Fruit fly (Drosophila melanogaster) whole organism, embryonic: ENCODE data around the gene UQCR-14.
A peak's percentile ranks its signal among the peaks of the same experiment; 100 is the strongest.

Experiments
- CG10267 ChIP-seq: fragments of 200-800 bp; sonication (Bioruptor generic); optimal IDR thresholded peaks from 2 replicates; lab custom pipeline; 2018; ENCODE audit warnings: missing biosample characterization, mild to moderate bottlenecking, missing genetic modification characterization, moderate library complexity
- CG10366 ChIP-seq: fragments of 200-800 bp; sonication (Bioruptor generic); IDR thresholded peaks from 2 replicates; pipeline ENCODE4 v1.3.6; 2022; ENCODE audit warnings: missing biosample characterization, missing genetic modification characterization
- CG12299 ChIP-seq: fragments of 200-800 bp; sonication (Bioruptor generic); optimal IDR thresholded peaks from 2 replicates; lab custom pipeline; 2018; ENCODE audit warnings: missing biosample characterization, mild to moderate bottlenecking, missing genetic modification characterization
- CG12942 ChIP-seq: fragments of 200-800 bp; sonication (Bioruptor generic); optimal IDR thresholded peaks from 3 replicates; lab custom pipeline; 2016; ENCODE audit warnings: missing biosample characterization, missing genetic modification characterization
- CG13287 ChIP-seq: fragments of 200-800 bp; sonication (Bioruptor generic); IDR thresholded peaks from 2 replicates; pipeline ENCODE4 v1.3.6; 2022; ENCODE audit warnings: missing biosample characterization, missing genetic modification characterization; ENCODE audit not compliant: partially characterized antibody
- CG1529 ChIP-seq: fragments of 200-800 bp; sonication (Bioruptor generic); optimal IDR thresholded peaks from 3 replicates; lab custom pipeline; 2018; ENCODE audit warnings: missing biosample characterization, missing genetic modification characterization
- CG15514 ChIP-seq: fragments of 200-800 bp; sonication (Bioruptor generic); optimal IDR thresholded peaks from 3 replicates; lab custom pipeline; 2017; ENCODE audit warnings: missing biosample characterization, missing genetic modification characterization, mild to moderate bottlenecking, moderate library complexity, missing genetic modification reagents
- CG17385 ChIP-seq: fragments of 200-800 bp; sonication (Bioruptor generic); optimal IDR thresholded peaks from 3 replicates; lab custom pipeline; 2018; ENCODE audit warnings: missing biosample characterization, mild to moderate bottlenecking, missing genetic modification characterization
- CG2129 ChIP-seq: fragments of 200-800 bp; sonication (Bioruptor generic); IDR thresholded peaks from 2 replicates; pipeline ENCODE4 v1.3.6; 2022; ENCODE audit warnings: missing biosample characterization, missing genetic modification characterization; ENCODE audit not compliant: partially characterized antibody
- CG2202 ChIP-seq: fragments of 200-800 bp; sonication (Bioruptor generic); optimal IDR thresholded peaks from 2 replicates; lab custom pipeline; 2018; ENCODE audit warnings: missing biosample characterization, mild to moderate bottlenecking, missing genetic modification characterization
- CG30403 ChIP-seq: fragments of 200-800 bp; sonication (Bioruptor generic); optimal IDR thresholded peaks from 3 replicates; lab custom pipeline; 2016; ENCODE audit warnings: missing biosample characterization, missing genetic modification characterization
- CG32532 ChIP-seq: fragments of 200-800 bp; sonication (Bioruptor generic); IDR thresholded peaks from 2 replicates; pipeline ENCODE4 v1.3.6; 2022; ENCODE audit warnings: missing biosample characterization, missing genetic modification characterization
- CG3407 ChIP-seq: fragments of 200-800 bp; sonication (Bioruptor generic); optimal IDR thresholded peaks from 2 replicates; lab custom pipeline; 2018; ENCODE audit warnings: missing biosample characterization, mild to moderate bottlenecking, missing genetic modification characterization
- CG34376 ChIP-seq: fragments of 200-800 bp; sonication (Bioruptor generic); optimal IDR thresholded peaks from 2 replicates; lab custom pipeline; 2018; ENCODE audit warnings: missing biosample characterization, mild to moderate bottlenecking, missing genetic modification characterization
- CG6683 ChIP-seq: fragments of 200-800 bp; sonication (Bioruptor generic); optimal IDR thresholded peaks from 2 replicates; lab custom pipeline; 2017; ENCODE audit warnings: missing biosample characterization, mild to moderate bottlenecking, missing genetic modification characterization, missing genetic modification reagents
- CG6791 ChIP-seq: fragments of 200-800 bp; sonication (Bioruptor generic); IDR thresholded peaks from 3 replicates; pipeline ENCODE4 v1.3.6; 2022; ENCODE audit warnings: missing biosample characterization, missing genetic modification characterization; ENCODE audit not compliant: partially characterized antibody
- CG7928 ChIP-seq: fragments of 200-800 bp; sonication (Bioruptor generic); optimal IDR thresholded peaks from 2 replicates; lab custom pipeline; 2017; ENCODE audit warnings: missing biosample characterization, mild to moderate bottlenecking, missing genetic modification characterization
- CG7987 ChIP-seq: fragments of 200-800 bp; sonication (Bioruptor generic); optimal IDR thresholded peaks from 2 replicates; lab custom pipeline; 2018; ENCODE audit warnings: missing biosample characterization, mild to moderate bottlenecking, missing genetic modification characterization, moderate library complexity
- CG8290 ChIP-seq, 3 experiments: fragments of 200-800 bp; sonication (Bioruptor generic); optimal IDR thresholded peaks; 2 replicates each; lab custom pipeline; 2016 to 2019; ENCODE audit warnings: missing biosample characterization in 3 of 3, missing genetic modification characterization in 3 of 3, mild to moderate bottlenecking in 2 of 3, moderate library complexity in 1 of 3
- CG9797 ChIP-seq: fragments of 200-800 bp; sonication (Bioruptor generic); optimal IDR thresholded peaks from 3 replicates; lab custom pipeline; 2018; ENCODE audit warnings: missing biosample characterization, mild to moderate bottlenecking, missing genetic modification characterization
- CHES-1-like ChIP-seq: fragments of 200-800 bp; sonication (Bioruptor generic); optimal IDR thresholded peaks from 2 replicates; lab custom pipeline; 2016; ENCODE audit warnings: missing biosample characterization, missing genetic modification characterization
- CoRest ChIP-seq: fragments of 200-800 bp; sonication (Bioruptor generic); optimal IDR thresholded peaks from 3 replicates; lab custom pipeline; 2018; ENCODE audit warnings: missing biosample characterization, mild to moderate bottlenecking, missing genetic modification characterization, moderate library complexity
- Pdp1 ChIP-seq, 2 experiments: fragments of 200-800 bp; sonication (Bioruptor generic); optimal IDR thresholded peaks; 3 replicates each; lab custom pipeline; 2016; ENCODE audit warnings: missing biosample characterization in 2 of 2, missing genetic modification characterization in 2 of 2, mild to moderate bottlenecking in 1 of 2, moderate library complexity in 1 of 2
- Side ChIP-seq: fragments of 200-800 bp; sonication (Bioruptor generic); optimal IDR thresholded peaks from 2 replicates; lab custom pipeline; 2016; ENCODE audit warnings: missing biosample characterization, missing genetic modification characterization
- Six4 ChIP-seq: fragments of 200-800 bp; sonication (Bioruptor generic); optimal IDR thresholded peaks from 2 replicates; lab custom pipeline; 2016; ENCODE audit warnings: missing biosample characterization, missing genetic modification characterization
- Xbp1 ChIP-seq: fragments of 200-800 bp; sonication (Bioruptor generic); optimal IDR thresholded peaks from 3 replicates; lab custom pipeline; 2016; ENCODE audit warnings: missing biosample characterization, mild to moderate bottlenecking, missing genetic modification characterization
- abd-A ChIP-seq: fragments of 200-800 bp; sonication (Bioruptor generic); optimal IDR thresholded peaks from 3 replicates; lab custom pipeline; 2019; ENCODE audit warnings: missing biosample characterization, mild to moderate bottlenecking, missing genetic modification characterization, moderate library complexity
- bbx ChIP-seq: fragments of 200-800 bp; sonication (Bioruptor generic); IDR thresholded peaks from 2 replicates; pipeline ENCODE4 v1.3.6; 2022; ENCODE audit warnings: missing biosample characterization, missing genetic modification characterization; ENCODE audit not compliant: partially characterized antibody
- bcd ChIP-seq: fragments of 200-800 bp; sonication (Bioruptor generic); optimal IDR thresholded peaks from 2 replicates; lab custom pipeline; 2017; ENCODE audit warnings: missing biosample characterization, mild to moderate bottlenecking, missing genetic modification characterization
- dan ChIP-seq: fragments of 200-800 bp; sonication (Bioruptor generic); IDR thresholded peaks from 2 replicates; pipeline ENCODE4 v1.3.6; 2022; ENCODE audit warnings: missing biosample characterization, missing genetic modification characterization
- dimm ChIP-seq: fragments of 200-800 bp; sonication (Bioruptor generic); IDR thresholded peaks from 2 replicates; pipeline ENCODE4 v1.3.6; 2022; ENCODE audit warnings: missing biosample characterization, missing genetic modification characterization
- grau ChIP-seq: fragments of 200-800 bp; optimal IDR thresholded peaks from 3 replicates; lab custom pipeline; 2019; ENCODE audit warnings: missing biosample characterization, mild to moderate bottlenecking, missing genetic modification characterization, moderate library complexity
- ken ChIP-seq: fragments of 200-800 bp; sonication (Bioruptor generic); IDR thresholded peaks from 3 replicates; pipeline ENCODE4 v1.3.6; 2022; ENCODE audit warnings: missing biosample characterization, missing genetic modification characterization
- lbe ChIP-seq: fragments of 200-800 bp; sonication (Bioruptor generic); optimal IDR thresholded peaks from 2 replicates; lab custom pipeline; 2016; ENCODE audit warnings: missing biosample characterization, mild to moderate bottlenecking, missing genetic modification characterization
- mirr ChIP-seq: fragments of 200-800 bp; sonication (Bioruptor generic); optimal IDR thresholded peaks from 3 replicates; lab custom pipeline; 2018; ENCODE audit warnings: missing biosample characterization, mild to moderate bottlenecking, missing genetic modification characterization
- nom ChIP-seq: fragments of 200-800 bp; sonication (Bioruptor generic); optimal IDR thresholded peaks from 2 replicates; lab custom pipeline; 2017; ENCODE audit warnings: missing biosample characterization, missing genetic modification characterization, mild to moderate bottlenecking, moderate library complexity, missing genetic modification reagents
- pho ChIP-seq: fragments of 200-800 bp; sonication (Bioruptor generic); optimal IDR thresholded peaks from 2 replicates; lab custom pipeline; 2016; ENCODE audit warnings: missing biosample characterization, missing genetic modification characterization
- rib ChIP-seq: fragments of 200-800 bp; sonication (Bioruptor generic); IDR thresholded peaks from 2 replicates; pipeline ENCODE4 v1.3.6; 2022; ENCODE audit warnings: missing biosample characterization, missing genetic modification characterization
- shn ChIP-seq: fragments of 200-800 bp; sonication (Bioruptor generic); optimal IDR thresholded peaks from 3 replicates; lab custom pipeline; 2016; ENCODE audit warnings: missing biosample characterization, missing genetic modification characterization
- vnd ChIP-seq: fragments of 200-800 bp; sonication (Bioruptor generic); IDR thresholded peaks from 3 replicates; pipeline ENCODE4 v1.3.6; 2022; ENCODE audit warnings: missing biosample characterization, missing genetic modification characterization; ENCODE audit not compliant: partially characterized antibody

UQCR-14 gene

DNA sequence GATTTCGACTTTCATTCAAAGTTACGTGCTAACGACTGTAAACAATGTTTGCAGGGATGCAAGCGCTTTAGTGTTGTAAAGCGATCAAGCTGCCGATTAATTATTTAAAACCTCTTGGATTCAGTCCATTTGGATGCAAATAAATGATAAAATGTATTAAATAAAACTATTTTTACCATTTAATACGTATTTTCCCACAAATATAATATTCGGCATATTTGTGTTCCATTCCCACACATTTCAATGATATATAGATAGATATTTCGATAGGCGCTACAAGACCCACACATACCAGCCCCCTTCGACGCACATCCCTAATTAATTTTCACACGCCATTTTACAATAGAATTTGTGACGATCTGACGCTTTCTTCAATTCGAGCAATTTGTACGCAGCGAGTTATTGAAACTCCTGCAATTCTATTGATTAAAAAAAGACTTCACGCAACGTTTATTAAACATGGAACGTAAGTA lies 2.4 kb downstream of the UQCR-14 start, which contains the start of the genes CG32576 and caz (continued):
- no peak for TF ChIP-seq dimm (GFP tag; lab: Robert Waterston, UW)
- TF ChIP-seq CG1529 (GFP tag; lab: Kevin White, UChicago) = peak; percentile 25
- TF ChIP-seq CG2129 = peak; percentile 39; the same call in 1 of the 2 replicates
- TF ChIP-seq Side (GFP tag; lab: Kevin White, UChicago) = no peak
- peak; percentile 28 for TF ChIP-seq CoRest
- TF ChIP-seq CG34376 (GFP tag; lab: Kevin White, UChicago) = peak; percentile 16
- TF ChIP-seq grau (tag; lab: Kevin White, UChicago) = peak; percentile 44
- TF ChIP-seq abd-A (tag; lab: Kevin White, UChicago) = no peak
- TF ChIP-seq rib (GFP tag; lab: Robert Waterston, UW) = no peak
- TF ChIP-seq ken = 0 out of 3 replicates have a peak, but pooled peaks have one; percentile 34
- peak; percentile 56 for TF ChIP-seq CG30403 (GFP tag; lab: Kevin White, UChicago)
- no peak for TF ChIP-seq CG6791
- TF ChIP-seq CG17385 (GFP tag; lab: Kevin White, UChicago) = peak; percentile 22
- TF ChIP-seq CHES-1-like (GFP tag; lab: Kevin White, UChicago) = no peak
- TF ChIP-seq shn = no peak
- 0 out of 2 replicates have a peak, but pooled peaks have one; percentile 47 for TF ChIP-seq bbx (GFP tag; lab: Robert Waterston, UW)
- TF ChIP-seq mirr (GFP tag; lab: Kevin White, UChicago) = no peak
- TF ChIP-seq CG32532 = peak; percentile 18; the same call in 1 of the 2 replicates
- TF ChIP-seq CG9797 (GFP tag; lab: Kevin White, UChicago) = peak; percentile 23
- TF ChIP-seq nom (GFP tag; lab: Kevin White, UChicago) = no peak
- TF ChIP-seq Six4 (GFP tag; lab: Kevin White, UChicago) = no peak
- no peak for TF ChIP-seq CG6683
- TF ChIP-seq lbe (GFP tag; lab: Kevin White, UChicago) = peak; percentile 63
- TF ChIP-seq CG10366 (GFP tag; lab: Robert Waterston, UW) = no peak
- peak; percentile 56; the same call in 2 of the 3 replicates for TF ChIP-seq vnd
- TF ChIP-seq CG12299 (tag; lab: Kevin White, UChicago) = peak; percentile 22
- peak; percentile 95 for TF ChIP-seq CG7928
- peak; percentile 72 for TF ChIP-seq CG13287
- TF ChIP-seq bcd (GFP tag; lab: Kevin White, UChicago) = no peak
- TF ChIP-seq dan (GFP tag; lab: Robert Waterston, UW) = no peak
- TF ChIP-seq CG10267 (tag; lab: Kevin White, UChicago) = peak; percentile 96
- no peak for TF ChIP-seq CG7987 (GFP tag; lab: Kevin White, UChicago)
- peak; percentile 60 for TF ChIP-seq Xbp1 (GFP tag; lab: Kevin White, UChicago)
- TF ChIP-seq CG15514 (GFP tag; lab: Kevin White, UChicago) = peak; percentile 73
- TF ChIP-seq pho (GFP tag; lab: Kevin White, UChicago) = peak; percentile 30
- TF ChIP-seq CG3407 = no peak
- peak; percentile 5 for TF ChIP-seq CG2202 (tag; lab: Kevin White, UChicago)
- TF ChIP-seq CG12942 = no peak
- TF ChIP-seq Pdp1 (GFP tag; optimal IDR thresholded peaks at IDR 0.05; lab: Kevin White, UChicago) = peak in 1 of 2 experiments; percentile 12
- no peak for TF ChIP-seq CG8290 (GFP tag; optimal IDR thresholded peaks at IDR 0.05; lab: Kevin White, UChicago)
- peak in 1 of 2 experiments; percentile 33 for TF ChIP-seq CG8290 (tag; optimal IDR thresholded peaks at IDR 0.05; lab: Kevin White, UChicago)
